Fruit fly (Drosophila melanogaster) whole organism, prepupa: ENCODE results near the gene Gr93d.

ENCODE experiments used
- Hr39 ChIP-seq: fragments of 200-800 bp; sonication (Bioruptor generic); optimal IDR thresholded peaks from 2 replicates; lab custom pipeline; 2016; ENCODE audit warnings: missing biosample characterization, missing genetic modification characterization
- dsx ChIP-seq: fragments of 200-800 bp; optimal IDR thresholded peaks from 3 replicates; lab custom pipeline; 2019; ENCODE audit warnings: missing biosample characterization, mild to moderate bottlenecking, missing genetic modification characterization, moderate library complexity; ENCODE audit not compliant: poor library complexity, severe bottlenecking
- topi ChIP-seq: fragments of 200-800 bp; sonication (Bioruptor generic); optimal IDR thresholded peaks from 3 replicates; lab custom pipeline; 2016; ENCODE audit warnings: missing biosample characterization, missing genetic modification characterization
- vri ChIP-seq: fragments of 200-800 bp; sonication (Bioruptor generic); optimal IDR thresholded peaks from 3 replicates; lab custom pipeline; 2016; ENCODE audit warnings: missing biosample characterization, mild to moderate bottlenecking, missing genetic modification characterization

DNA sequence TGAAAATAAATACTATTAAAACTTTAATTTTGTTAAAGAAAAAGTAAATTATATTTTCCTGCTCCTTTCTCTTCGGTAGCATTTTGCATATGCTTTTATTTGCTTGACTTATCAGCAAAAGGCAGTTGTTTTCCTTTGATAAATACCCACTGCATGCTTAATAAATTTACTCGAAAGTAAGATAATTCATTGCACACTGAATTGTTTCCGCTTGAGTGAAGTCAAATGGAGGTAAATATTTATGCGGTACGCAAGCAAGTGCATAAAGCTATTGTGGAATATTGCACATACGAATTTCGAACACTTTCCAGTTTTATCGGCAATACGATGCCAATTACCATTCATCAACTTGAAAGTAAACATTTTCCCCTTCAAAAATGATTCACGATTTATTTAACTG lies 23.4 kb downstream of the Gr93d start:
- peak; percentile 30 for TF ChIP-seq topi (GFP tag; lab: Kevin White, UChicago)
- TF ChIP-seq Hr39 (GFP tag; lab: Kevin White, UChicago) = no peak
- TF ChIP-seq vri (GFP tag; lab: Kevin White, UChicago) = no peak
- peak; percentile 5 for TF ChIP-seq dsx (GFP tag; lab: Kevin White, UChicago)
